Fruit fly (Drosophila melanogaster): Measurements from ENCODE around the gene CG14341.

Gene CG14341

DNA sequence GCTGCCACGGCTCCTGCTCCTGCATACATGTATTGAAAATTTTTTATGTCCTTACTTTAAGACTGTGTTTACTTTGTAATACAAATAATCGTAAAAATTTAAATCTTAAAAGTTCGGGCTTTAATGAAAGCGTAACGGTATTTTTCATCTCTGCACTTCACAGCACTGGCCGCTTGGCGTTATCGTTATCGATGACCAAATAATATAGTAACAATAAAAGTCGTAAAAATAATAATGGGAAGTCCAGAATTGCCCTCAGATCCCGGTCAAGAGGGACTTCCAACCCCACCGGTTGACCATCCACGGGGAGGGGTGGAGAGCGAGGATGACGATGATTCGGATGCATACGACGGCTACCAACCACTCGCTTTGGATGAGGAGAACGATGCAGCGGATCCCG lies at the start of gene CG14341:
CG14341 (plus strand) TSS at position 181 of the 400 bp plus-strand sequence.
- TF ChIP-seq CG12605 (GFP tag; IDR thresholded peaks at IDR 0.05) (no peak), Pif1B (GFP tag; optimal IDR thresholded peaks at IDR 0.05) (no peak), CG9948 (tag; optimal IDR thresholded peaks at IDR 0.05) (no peak), D1 (tag; optimal IDR thresholded peaks at IDR 0.05) (no peak), CG34367 (tag; optimal IDR thresholded peaks at IDR 0.05) (no peak), Ets98B (GFP tag; IDR thresholded peaks at IDR 0.05) (no peak)

DNA sequence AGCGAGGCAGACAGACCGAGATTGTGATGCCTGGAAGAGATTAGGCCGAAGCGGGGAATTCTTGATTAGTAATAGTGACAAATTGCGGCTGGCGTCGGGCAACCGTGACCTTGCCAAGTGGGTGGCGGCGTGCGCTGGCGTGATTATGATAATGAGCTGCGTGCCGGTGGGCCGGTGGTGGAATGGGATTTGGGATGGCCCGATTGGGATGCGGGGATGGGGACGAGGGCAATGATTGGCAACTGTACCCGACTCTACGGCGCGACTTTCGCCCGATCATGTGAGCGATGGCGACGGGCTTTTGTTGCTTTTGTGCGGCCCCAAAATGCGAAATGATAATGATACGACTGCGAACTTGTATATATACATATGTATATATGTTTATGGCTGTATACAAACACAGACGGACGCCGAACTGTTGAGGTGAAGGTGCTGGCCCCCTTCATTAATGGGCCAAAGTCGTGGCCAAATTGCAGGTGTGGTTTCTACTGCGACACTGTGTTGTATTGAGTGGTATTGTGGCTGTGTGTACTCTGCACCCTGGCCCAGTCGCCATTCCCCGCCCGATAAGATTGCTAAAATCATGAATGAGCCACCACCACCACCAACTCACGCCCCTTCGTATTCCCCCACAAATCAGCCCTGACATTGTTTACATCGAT lies 49.5 kb upstream of the CG14341 start:
- TF ChIP-seq CG13204 (GFP tag; optimal IDR thresholded peaks at IDR 0.05) (no peak), D1 (tag; optimal IDR thresholded peaks at IDR 0.05) (no peak), gl (tag; optimal IDR thresholded peaks at IDR 0.05) (no peak), CG12605 (GFP tag; IDR thresholded peaks at IDR 0.05) (no peak), CG10348 (GFP tag; IDR thresholded peaks at IDR 0.05) (no peak), CG15710 (tag; optimal IDR thresholded peaks at IDR 0.05) (no peak), EcR (GFP tag; optimal IDR thresholded peaks at IDR 0.05) (no peak), CG8301 (tag; optimal IDR thresholded peaks at IDR 0.05) (no peak), rn (GFP tag; IDR thresholded peaks at IDR 0.05) (no peak), CG32121 (GFP tag; IDR thresholded peaks at IDR 0.05) (no peak)

DNA sequence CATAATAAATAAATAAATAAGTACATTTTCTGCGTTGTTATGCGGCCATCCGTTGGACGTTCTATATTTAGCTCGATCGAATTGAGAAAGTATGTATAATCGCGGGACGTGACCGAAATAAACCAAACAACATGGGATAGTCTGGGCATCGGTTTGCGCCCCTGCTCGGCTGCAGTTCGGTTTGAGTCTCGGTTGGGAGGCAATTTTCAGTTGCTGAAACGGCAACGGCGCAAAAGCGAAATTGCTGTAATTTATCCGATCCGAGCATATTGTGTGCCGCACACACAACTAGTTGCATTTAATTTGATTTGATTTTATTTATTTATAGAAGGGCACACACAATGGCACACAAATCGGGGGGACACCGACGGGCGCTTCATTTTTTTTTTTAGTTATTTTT lies 48.2 kb upstream of the CG14341 start:
- 0 out of 2 replicates have a peak, but pooled peaks have one; percentile 11 for TF ChIP-seq CG12605 (GFP tag; IDR thresholded peaks at IDR 0.05)
- no peak for TF ChIP-seq Pif1A (GFP tag; optimal IDR thresholded peaks at IDR 0.05)
- peak; percentile 44; the same call in 1 of the 2 replicates for TF ChIP-seq CG32121 (GFP tag; IDR thresholded peaks at IDR 0.05)
- TF ChIP-seq CG14655 (GFP tag; optimal IDR thresholded peaks at IDR 0.05), result peak; percentile 57
- TF ChIP-seq gl (tag; optimal IDR thresholded peaks at IDR 0.05), result no peak

DNA sequence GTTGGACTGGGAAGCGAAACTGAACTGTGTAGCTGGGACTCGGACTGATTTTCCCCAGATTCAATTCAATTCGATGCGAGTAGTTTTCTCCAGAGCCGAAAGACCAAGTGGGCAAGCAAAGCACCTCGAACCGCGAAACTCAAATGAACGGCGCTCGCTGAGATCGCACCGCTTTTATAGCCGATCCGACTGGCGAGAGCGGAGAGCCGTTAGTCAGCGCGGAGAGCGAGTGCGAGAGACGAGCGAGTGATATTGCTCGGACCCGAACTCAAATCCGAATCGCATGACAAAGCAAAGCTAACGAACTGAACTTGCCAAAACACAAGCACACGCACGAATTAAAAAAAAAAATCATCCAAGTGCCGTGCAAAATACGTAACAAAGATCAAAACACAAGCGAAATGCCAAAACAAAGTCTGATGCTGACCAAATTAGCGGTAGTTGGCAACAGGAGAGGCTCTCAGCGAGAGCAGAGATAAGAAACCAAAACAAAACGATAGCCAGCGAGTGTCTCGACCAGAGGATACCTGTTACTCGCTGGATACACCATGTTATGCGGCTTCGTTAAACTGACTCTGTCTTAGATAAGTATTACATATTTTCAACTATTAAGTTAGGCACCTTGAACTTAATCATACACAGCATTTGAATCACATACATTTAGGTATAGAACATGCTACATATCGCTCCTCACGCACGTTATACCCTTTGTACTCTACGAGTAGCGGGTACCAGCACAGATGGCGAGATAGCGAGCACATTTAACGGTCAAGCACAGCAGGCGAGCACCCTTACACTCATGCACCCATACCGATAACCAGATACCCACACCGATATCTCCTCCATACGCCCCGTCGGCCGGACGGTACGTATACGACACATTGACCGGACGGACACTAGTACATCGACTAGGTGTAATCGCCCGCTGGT lies 47.2 kb upstream of the CG14341 start:
- TF ChIP-seq gl (tag; optimal IDR thresholded peaks at IDR 0.05), result peak; percentile 36
- TF ChIP-seq fd96Ca (GFP tag; IDR thresholded peaks at IDR 0.05), result peak; percentile 88
- TF ChIP-seq rn (GFP tag; IDR thresholded peaks at IDR 0.05), result peak; percentile 57
- peak; percentile 58 for TF ChIP-seq Ets98B (GFP tag; IDR thresholded peaks at IDR 0.05)
- peak; percentile 62 for TF ChIP-seq CG15710 (tag; optimal IDR thresholded peaks at IDR 0.05)
- peak; percentile 71 for TF ChIP-seq CG32121 (GFP tag; IDR thresholded peaks at IDR 0.05)
- TF ChIP-seq CG4496 (GFP tag; IDR thresholded peaks at IDR 0.05), result peak; percentile 80
- TF ChIP-seq Pif1B (GFP tag; optimal IDR thresholded peaks at IDR 0.05), result peak; percentile 70
- TF ChIP-seq CG13204 (GFP tag; optimal IDR thresholded peaks at IDR 0.05), result no peak
- peak; percentile 73 for TF ChIP-seq Snoo (tag; optimal IDR thresholded peaks at IDR 0.05)
- peak; percentile 74 for TF ChIP-seq CG8301 (tag; optimal IDR thresholded peaks at IDR 0.05)
- peak; percentile 75 for TF ChIP-seq CG14655 (GFP tag; optimal IDR thresholded peaks at IDR 0.05)
- TF ChIP-seq CG12605 (GFP tag; IDR thresholded peaks at IDR 0.05), result peak; percentile 73
- peak; percentile 45; the same call in 1 of the 2 replicates for TF ChIP-seq CG10348 (GFP tag; IDR thresholded peaks at IDR 0.05)
- peak; percentile 78 for TF ChIP-seq EcR (GFP tag; optimal IDR thresholded peaks at IDR 0.05)
- TF ChIP-seq Pif1A (GFP tag; optimal IDR thresholded peaks at IDR 0.05), result peak; percentile 59
- peak; percentile 41 for TF ChIP-seq CG34367 (tag; optimal IDR thresholded peaks at IDR 0.05)
- TF ChIP-seq CG8159 (tag; optimal IDR thresholded peaks at IDR 0.05), result peak; percentile 71
- TF ChIP-seq CG9948 (tag; optimal IDR thresholded peaks at IDR 0.05), result peak; percentile 46
- TF ChIP-seq CG17806 (tag; optimal IDR thresholded peaks at IDR 0.05), result peak; percentile 61
- TF ChIP-seq D1 (tag; optimal IDR thresholded peaks at IDR 0.05), result no peak

DNA sequence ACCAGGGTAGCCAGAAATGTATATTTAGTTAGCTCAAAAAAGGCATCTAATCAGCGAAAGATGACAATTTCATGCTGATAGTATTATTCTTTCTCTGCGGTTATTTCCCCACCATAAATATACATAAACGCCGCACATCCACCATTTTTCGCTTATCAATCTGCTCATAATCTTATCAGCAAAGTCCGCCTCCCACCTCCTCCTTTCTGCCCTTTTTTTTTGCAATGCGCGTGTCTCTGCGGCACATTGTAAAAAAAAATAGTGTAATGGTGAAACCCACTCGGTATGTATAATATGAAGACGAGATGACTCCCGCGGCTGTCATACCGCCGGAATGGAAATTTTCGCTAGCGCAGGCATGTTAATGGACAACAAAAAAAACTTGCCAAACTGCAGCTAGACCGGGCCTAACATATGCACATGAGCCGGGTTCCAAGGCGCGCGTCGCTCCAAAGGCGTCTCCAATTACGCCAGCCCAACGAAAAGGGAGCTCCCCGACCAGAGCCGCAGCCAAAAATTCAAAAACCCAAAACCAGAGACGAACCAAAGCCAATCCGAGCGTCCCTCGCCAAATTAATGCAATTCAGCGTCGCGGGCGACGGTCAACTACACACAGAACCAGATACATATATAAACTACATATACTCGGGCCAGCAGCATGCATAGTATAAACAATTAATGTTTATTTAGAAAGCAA lies 46.0 kb upstream of the CG14341 start:
- TF ChIP-seq CG14655 (GFP tag; optimal IDR thresholded peaks at IDR 0.05), result peak; percentile 24
- TF ChIP-seq D1 (tag; optimal IDR thresholded peaks at IDR 0.05), result no peak
- no peak for TF ChIP-seq CG13204 (GFP tag; optimal IDR thresholded peaks at IDR 0.05)
- no peak for TF ChIP-seq CG32121 (GFP tag; IDR thresholded peaks at IDR 0.05)
- peak; percentile 54; the same call in 1 of the 3 replicates for TF ChIP-seq CG4496 (GFP tag; IDR thresholded peaks at IDR 0.05)
- TF ChIP-seq CG17806 (tag; optimal IDR thresholded peaks at IDR 0.05), result no peak
- TF ChIP-seq CG9948 (tag; optimal IDR thresholded peaks at IDR 0.05), result no peak
- no peak for TF ChIP-seq EcR (GFP tag; optimal IDR thresholded peaks at IDR 0.05)
- TF ChIP-seq CG8301 (tag; optimal IDR thresholded peaks at IDR 0.05), result no peak
- TF ChIP-seq Pif1B (GFP tag; optimal IDR thresholded peaks at IDR 0.05), result no peak

Data from whole organism, pupa.